Fruit fly (Drosophila melanogaster): ENCODE data around the gene CG32263.
A peak's percentile ranks its signal among the peaks of the same experiment; 100 is the strongest.

Gene CG32263

DNA sequence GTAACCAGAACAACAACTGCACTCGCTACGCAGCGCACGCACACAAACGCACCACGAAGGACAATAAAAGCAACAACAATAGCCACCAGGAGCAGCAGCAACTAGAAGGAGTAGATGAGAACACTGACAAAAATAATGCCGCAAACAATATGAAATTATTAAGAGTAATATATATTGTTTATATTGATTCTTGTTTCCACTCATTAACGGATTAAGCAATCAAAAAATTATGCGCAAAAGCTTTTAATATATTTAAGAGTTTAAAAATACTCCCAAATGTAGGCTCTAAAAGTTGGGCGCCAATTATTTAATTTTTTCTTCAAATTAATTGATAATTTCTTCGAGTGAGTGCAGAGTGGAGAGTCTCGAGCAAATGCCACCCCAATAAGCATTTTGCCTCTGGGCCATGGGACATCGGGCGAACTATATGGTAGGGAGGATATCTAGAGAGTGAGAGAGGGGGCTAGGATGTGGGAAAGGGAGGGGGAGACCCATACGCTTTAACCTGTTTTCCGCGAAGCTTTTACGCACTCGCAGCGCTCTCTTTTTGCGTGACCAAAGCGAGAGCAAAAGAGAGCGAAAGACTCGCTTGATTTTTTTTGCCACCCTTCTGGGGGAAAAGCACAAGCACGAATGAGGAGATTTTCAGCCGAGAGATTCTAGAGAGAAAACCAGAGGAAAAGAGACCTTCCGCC, 14.0 kb upstream of the CG32263 start, which contains the start of gene Rdh (continued):
- TF ChIP-seq Pdp1 (GFP tag; optimal IDR thresholded peaks at IDR 0.05) (peak; percentile 35 to 56), sima (GFP tag; optimal IDR thresholded peaks at IDR 0.05) (no peak), yki (optimal IDR thresholded peaks at IDR 0.05) (no peak), hbn (GFP tag; IDR thresholded peaks at IDR 0.05; ENCODE audit: partially characterized antibody) (no peak), lov (optimal IDR thresholded peaks at IDR 0.05) (no peak), lov (GFP tag; IDR thresholded peaks at IDR 0.05) (no peak), Dfd (GFP tag; optimal IDR thresholded peaks at IDR 0.05) (no peak), Dip3 (GFP tag; optimal IDR thresholded peaks at IDR 0.05) (peak; percentile 32), CG11085 (GFP tag; IDR thresholded peaks at IDR 0.05) (no peak), CG18476 (GFP tag; optimal IDR thresholded peaks at IDR 0.05) (peak; percentile 79), Gug (GFP tag; IDR thresholded peaks at IDR 0.05) (0 out of 4 replicates have a peak, but pooled peaks have one; percentile 21), CG15514 (GFP tag; optimal IDR thresholded peaks at IDR 0.05) (peak; percentile 78), B-H1 (GFP tag; IDR thresholded peaks at IDR 0.05) (peak; percentile 43; the same call in 2 of the 3 replicates), CG10147 (GFP tag; optimal IDR thresholded peaks at IDR 0.05) (peak; percentile 89), p53 (GFP tag; optimal IDR thresholded peaks at IDR 0.05) (no peak), chn (GFP tag; optimal IDR thresholded peaks at IDR 0.05) (peak; percentile 34), peb (GFP tag; IDR thresholded peaks at IDR 0.05) (no peak), CG13624 (GFP tag; optimal IDR thresholded peaks at IDR 0.05) (no peak), crol (GFP tag; IDR thresholded peaks at IDR 0.05) (peak; percentile 72), Sin3A (optimal IDR thresholded peaks at IDR 0.05) (no peak), CG13424 (tag; optimal IDR thresholded peaks at IDR 0.05) (peak; percentile 86), croc (GFP tag; conservative IDR thresholded peaks at IDR 0.05) (peak; percentile 54; the same call in 2 of the 3 replicates), en (GFP tag; optimal IDR thresholded peaks at IDR 0.05) (no peak), CG42726 (GFP tag; IDR thresholded peaks at IDR 0.05; ENCODE audit: partially characterized antibody) (no peak), klu (GFP tag; IDR thresholded peaks at IDR 0.05) (peak; percentile 57), CG17328 (GFP tag; IDR thresholded peaks at IDR 0.05) (peak; percentile 53), CG1792 (GFP tag; optimal IDR thresholded peaks at IDR 0.05) (peak; percentile 2), Camta (GFP tag; optimal IDR thresholded peaks at IDR 0.05) (peak; percentile 4), BEAF-32 (GFP tag; optimal IDR thresholded peaks at IDR 0.05) (no peak), CG12769 (tag; optimal IDR thresholded peaks at IDR 0.05) (no peak), esg (GFP tag; conservative IDR thresholded peaks at IDR 0.05) (peak; percentile 49; the same call in 1 of the 2 replicates), CG15073 (GFP tag; optimal IDR thresholded peaks at IDR 0.05) (no peak), CG12104 (GFP tag; optimal IDR thresholded peaks at IDR 0.05) (peak; percentile 80), row (GFP tag; IDR thresholded peaks at IDR 0.05) (peak; percentile 90), CG14667 (GFP tag; IDR thresholded peaks at IDR 0.05) (peak; percentile 45; the same call in 1 of the 2 replicates), jigr1 (GFP tag; IDR thresholded peaks at IDR 0.05) (no peak), nerfin-1 (tag; optimal IDR thresholded peaks at IDR 0.05) (peak; percentile 80), disco-r (GFP tag; optimal IDR thresholded peaks at IDR 0.05) (no peak), Rx (GFP tag; IDR thresholded peaks at IDR 0.05) (no peak), az2 (GFP tag; optimal IDR thresholded peaks at IDR 0.05) (peak; percentile 65), Elba2 (GFP tag; optimal IDR thresholded peaks at IDR 0.05) (no peak), CG10321 (GFP tag; IDR thresholded peaks at IDR 0.05) (no peak), CG2120 (GFP tag; optimal IDR thresholded peaks at IDR 0.05) (peak; percentile 81), CG7963 (GFP tag; IDR thresholded peaks at IDR 0.05; ENCODE audit: partially characterized antibody) (no peak), HLHmδ (GFP tag; optimal IDR thresholded peaks at IDR 0.05) (no peak), CG17186 (GFP tag; optimal IDR thresholded peaks at IDR 0.05) (no peak), CG7839 (tag; optimal IDR thresholded peaks at IDR 0.05) (peak; percentile 84), jumu (GFP tag; optimal IDR thresholded peaks at IDR 0.05) (no peak), gt (GFP tag; IDR thresholded peaks at IDR 0.05) (no peak), vfl (GFP tag; optimal IDR thresholded peaks at IDR 0.05) (peak; percentile 22), CG11456 (GFP tag; IDR thresholded peaks at IDR 0.05) (no peak)

Data from whole organism, embryonic.